Fruit fly (Drosophila melanogaster): ENCODE results near the gene Mettl14.

The Mettl14 gene

DNA sequence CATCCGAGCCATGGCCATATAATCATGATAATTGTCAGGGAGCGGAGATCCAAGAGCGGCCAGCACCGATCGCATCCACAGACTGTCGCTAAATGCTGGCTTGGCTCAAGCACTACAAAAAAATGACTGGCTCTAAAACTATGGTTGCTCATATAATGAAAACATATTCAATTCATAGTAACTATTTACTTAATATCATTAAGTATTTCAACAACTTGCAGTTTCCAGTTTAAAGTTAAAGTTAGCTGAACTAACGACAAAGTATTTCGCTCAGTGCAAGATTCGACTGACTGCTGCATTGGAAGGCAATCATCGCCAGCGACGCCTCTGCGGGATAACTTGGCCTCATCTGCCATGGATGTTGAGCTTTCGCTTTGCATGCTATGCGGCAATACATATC, 37.3 kb upstream of the Mettl14 start:
- TF ChIP-seq CG10147 (GFP tag; optimal IDR thresholded peaks at IDR 0.05) (no peak), run (tag; optimal IDR thresholded peaks at IDR 0.05) (no peak), CG42726 (GFP tag; IDR thresholded peaks at IDR 0.05; ENCODE audit: partially characterized antibody) (no peak), NC2α (GFP tag; optimal IDR thresholded peaks at IDR 0.05) (no peak), CG4282 (GFP tag; optimal IDR thresholded peaks at IDR 0.05) (no peak), CG31365 (tag; optimal IDR thresholded peaks at IDR 0.05) (no peak), schlank (tag; optimal IDR thresholded peaks at IDR 0.05) (no peak), CG4424 (GFP tag; optimal IDR thresholded peaks at IDR 0.05) (no peak), Xrp1 (GFP tag; IDR thresholded peaks at IDR 0.05) (peak; percentile 54; the same call in 1 of the 2 replicates), CG10959 (GFP tag; IDR thresholded peaks at IDR 0.05) (no peak), D19B (GFP tag; optimal IDR thresholded peaks at IDR 0.05) (no peak), tgo (GFP tag; IDR thresholded peaks at IDR 0.05) (no peak), Dll (GFP tag; IDR thresholded peaks at IDR 0.05; ENCODE audit: partially characterized antibody) (no peak), CG5180 (GFP tag; optimal IDR thresholded peaks at IDR 0.05) (no peak), cato (GFP tag; optimal IDR thresholded peaks at IDR 0.05; ENCODE audit: borderline replicate concordance) (no peak), CG9437 (GFP tag; optimal IDR thresholded peaks at IDR 0.05) (no peak), gem (tag; optimal IDR thresholded peaks at IDR 0.05) (peak; percentile 17), dysf (GFP tag; IDR thresholded peaks at IDR 0.05) (0 out of 3 replicates have a peak, but pooled peaks have one; percentile 29), CG3407 (GFP tag; optimal IDR thresholded peaks at IDR 0.05) (no peak), CG1832 (GFP tag; optimal IDR thresholded peaks at IDR 0.05) (no peak), CG12219 (GFP tag; optimal IDR thresholded peaks at IDR 0.05) (no peak), ci (GFP tag; IDR thresholded peaks at IDR 0.05) (0 out of 3 replicates have a peak, but pooled peaks have one; percentile 22), Drgx (GFP tag; IDR thresholded peaks at IDR 0.05) (peak; percentile 84), cg (GFP tag; optimal IDR thresholded peaks at IDR 0.05) (no peak), repo (GFP tag; optimal IDR thresholded peaks at IDR 0.05) (no peak), CG9932 (GFP tag; IDR thresholded peaks at IDR 0.05) (no peak), sisA (GFP tag; IDR thresholded peaks at IDR 0.05) (0 out of 2 replicates have a peak, but pooled peaks have one; percentile 18), ERR (GFP tag; optimal IDR thresholded peaks at IDR 0.05) (no peak), Ets65A (GFP tag) (peak; percentile 66), sob (GFP tag; IDR thresholded peaks at IDR 0.05) (no peak), CG34376 (GFP tag; optimal IDR thresholded peaks at IDR 0.05) (no peak), CG13894 (tag; optimal IDR thresholded peaks at IDR 0.05) (no peak), Kr (GFP tag; optimal IDR thresholded peaks at IDR 0.05) (no peak), CG1024 (GFP tag; IDR thresholded peaks at IDR 0.05) (no peak), YL-1 (GFP tag; optimal IDR thresholded peaks at IDR 0.05) (no peak), E2f1 (GFP tag; IDR thresholded peaks at IDR 0.05) (0 out of 2 replicates have a peak, but pooled peaks have one; percentile 31), prd (optimal IDR thresholded peaks at IDR 0.05) (no peak), prd (GFP tag; IDR thresholded peaks at IDR 0.05) (peak; percentile 50; the same call in 1 of the 3 replicates), dimm (GFP tag; IDR thresholded peaks at IDR 0.05) (no peak), gro (GFP tag; optimal IDR thresholded peaks at IDR 0.05) (no peak), peb (GFP tag; IDR thresholded peaks at IDR 0.05) (no peak), row (GFP tag; IDR thresholded peaks at IDR 0.05) (no peak; the same call in 2 of the 3 replicates), ash1 (GFP tag; optimal IDR thresholded peaks at IDR 0.05) (no peak), MBD-R2 (GFP tag; IDR thresholded peaks at IDR 0.05) (no peak), bsh (GFP tag; optimal IDR thresholded peaks at IDR 0.05) (peak in 1 of 2 experiments; percentile 63), CG8924 (tag; optimal IDR thresholded peaks at IDR 0.05) (no peak), CG12769 (tag; optimal IDR thresholded peaks at IDR 0.05) (no peak), sim (GFP tag; IDR thresholded peaks at IDR 0.05) (no peak), ind (GFP tag; optimal IDR thresholded peaks at IDR 0.05) (no peak), CG8765 (GFP tag; IDR thresholded peaks at IDR 0.05) (no peak), CG10654 (GFP tag; optimal IDR thresholded peaks at IDR 0.05) (no peak), Ptx1 (GFP tag; IDR thresholded peaks at IDR 0.05) (no peak)
